Worm (Caenorhabditis elegans): Measurements from ENCODE around the gene M01H9.4.
A peak's percentile ranks its signal among the peaks of the same experiment; 100 is the strongest.

M01H9.4 gene

DNA sequence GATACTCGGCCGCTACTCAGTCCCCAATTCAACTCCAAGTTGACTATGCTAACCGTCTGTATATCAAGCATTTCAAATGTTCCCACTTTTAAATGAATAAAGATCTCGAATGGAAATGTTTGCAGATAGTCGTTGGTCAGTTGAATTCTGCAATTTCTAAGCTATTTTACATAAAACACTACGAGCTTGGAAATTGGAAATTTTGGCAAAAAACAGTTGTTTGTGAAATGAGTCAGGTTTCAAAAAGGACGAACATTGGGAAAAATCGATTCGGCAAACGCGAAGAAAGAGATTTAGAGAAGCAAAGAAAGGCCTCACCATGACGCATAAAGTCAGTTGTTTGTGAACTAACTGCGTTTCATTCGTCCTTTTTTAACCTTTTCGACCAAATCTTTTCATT is 35.8 kb downstream of the M01H9.4 start (continued):
- TF ChIP-seq elt-2 (tag; optimal IDR thresholded peaks at IDR 0.05) (no peak), nhr-237 (tag; optimal IDR thresholded peaks at IDR 0.05) (no peak), fkh-10 (GFP tag; optimal IDR thresholded peaks at IDR 0.05) (no peak), daf-12 (tag; optimal IDR thresholded peaks at IDR 0.05) (no peak), ceh-82 (tag; optimal IDR thresholded peaks at IDR 0.05) (no peak), ztf-4 (tag; optimal IDR thresholded peaks at IDR 0.05) (no peak), nhr-25 (tag; optimal IDR thresholded peaks at IDR 0.05) (peak; percentile 50), pha-4 (tag; optimal IDR thresholded peaks at IDR 0.05) (peak; percentile 65), fkh-2 (tag; optimal IDR thresholded peaks at IDR 0.05) (no peak)

ce11 chrIV:4445711-4446290 is 36.9 kb downstream of the M01H9.4 start, which contains the start of the genes wapl-1 and htz-1:
TSS of gene wapl-1 (minus strand) at chrIV:4445740.
TSS of gene htz-1 (plus strand) at chrIV:4446216.
- TF ChIP-seq ceh-9 (tag; optimal IDR thresholded peaks at IDR 0.05) (no peak), nfya-1 (tag; optimal IDR thresholded peaks at IDR 0.05; ENCODE audit: insufficient read depth) (peak; percentile 99), elt-3 (tag; optimal IDR thresholded peaks at IDR 0.05) (peak in 1 of 3 experiments; percentile 18), nhr-43 (tag; optimal IDR thresholded peaks at IDR 0.05; ENCODE audit: poor library complexity, severe bottlenecking) (peak; percentile 88), pqm-1 (tag; optimal IDR thresholded peaks at IDR 0.05) (peak; percentile 69), tbx-2 (tag; optimal IDR thresholded peaks at IDR 0.05) (peak; percentile 85), eor-1 (tag; optimal IDR thresholded peaks at IDR 0.05) (no peak), nhr-28 (tag; optimal IDR thresholded peaks at IDR 0.05) (no peak), skn-1 (tag; optimal IDR thresholded peaks at IDR 0.05) (peak; percentile 55), nhr-237 (tag; optimal IDR thresholded peaks at IDR 0.05) (no peak), nhr-12 (tag; optimal IDR thresholded peaks at IDR 0.05) (no peak), nhr-11 (tag; optimal IDR thresholded peaks at IDR 0.05) (peak; percentile 75), lsy-12 (tag; optimal IDR thresholded peaks at IDR 0.05) (peak; percentile 94), fos-1 (tag; optimal IDR thresholded peaks at IDR 0.05) (peak; percentile 69), mdl-1 (tag; optimal IDR thresholded peaks at IDR 0.05) (peak; percentile 49), mml-1 (tag; optimal IDR thresholded peaks at IDR 0.05) (no peak), unc-39 (tag; optimal IDR thresholded peaks at IDR 0.05) (no peak), sea-2 (GFP tag; optimal IDR thresholded peaks at IDR 0.05) (no peak), hmg-11 (tag; optimal IDR thresholded peaks at IDR 0.05) (peak; percentile 90), R02D3.7 (tag; optimal IDR thresholded peaks at IDR 0.05) (peak; percentile 99), ceh-82 (tag; optimal IDR thresholded peaks at IDR 0.05) (peak; percentile 68), fkh-10 (GFP tag; optimal IDR thresholded peaks at IDR 0.05) (peak; percentile 84), ztf-11 (tag; optimal IDR thresholded peaks at IDR 0.05) (no peak), nhr-67 (tag; optimal IDR thresholded peaks at IDR 0.05) (no peak), lin-15B (tag; optimal IDR thresholded peaks at IDR 0.05) (peak; percentile 97), aly-2 (tag; optimal IDR thresholded peaks at IDR 0.05) (no peak), jun-1 (tag; optimal IDR thresholded peaks at IDR 0.05) (peak; percentile 92), snpc-4 (tag; optimal IDR thresholded peaks at IDR 0.05) (peak; percentile 88), ceh-16 (tag; optimal IDR thresholded peaks at IDR 0.05) (no peak), lin-39 (tag; optimal IDR thresholded peaks at IDR 0.05) (peak; percentile 99), nhr-76 (tag; optimal IDR thresholded peaks at IDR 0.05) (no peak), pha-4 (tag; optimal IDR thresholded peaks at IDR 0.05) (peak; percentile 99), ztf-4 (tag; optimal IDR thresholded peaks at IDR 0.05) (peak; percentile 63), egl-27 (tag; optimal IDR thresholded peaks at IDR 0.05) (peak; percentile 76), daf-12 (tag; optimal IDR thresholded peaks at IDR 0.05) (peak; percentile 42), nhr-77 (tag; optimal IDR thresholded peaks at IDR 0.05) (peak; percentile 69), zag-1 (tag; optimal IDR thresholded peaks at IDR 0.05) (peak; percentile 42), unc-62 (GFP tag; optimal IDR thresholded peaks at IDR 0.05) (no peak), elt-2 (tag; optimal IDR thresholded peaks at IDR 0.05) (peak; percentile 83), ceh-28 (tag; optimal IDR thresholded peaks at IDR 0.05) (peak; percentile 81), elt-1 (tag; optimal IDR thresholded peaks at IDR 0.05) (peak; percentile 81), egl-5 (tag; optimal IDR thresholded peaks at IDR 0.05) (peak; percentile 24), nhr-25 (tag; optimal IDR thresholded peaks at IDR 0.05) (peak; percentile 98), ZK546.5 (tag; optimal IDR thresholded peaks at IDR 0.05) (peak; percentile 98), nhr-23 (tag; optimal IDR thresholded peaks at IDR 0.05) (peak; percentile 98), fkh-2 (tag; optimal IDR thresholded peaks at IDR 0.05) (peak; percentile 26), ama-1 (optimal IDR thresholded peaks at IDR 0.05) (peak; percentile 79)

Measured in whole organism, L3 larva.